Worm (Caenorhabditis elegans): ENCODE measurements around the gene T14G8.6.

Gene T14G8.6

ce11 chrX:12899140-12899888, 36.7 kb upstream of the T14G8.6 start:
- no peak for TF ChIP-seq madf-5 (GFP tag; IDR thresholded peaks at IDR 0.05)
- no peak for TF ChIP-seq vab-7 (GFP tag; IDR thresholded peaks at IDR 0.05)
- no peak for TF ChIP-seq madf-9 (GFP tag; conservative IDR thresholded peaks at IDR 0.05)
- no peak for TF ChIP-seq dpl-1 (GFP tag; optimal IDR thresholded peaks at IDR 0.05)
- TF ChIP-seq D1046.2 (GFP tag; IDR thresholded peaks at IDR 0.05), result no peak
- peak; percentile 16 for TF ChIP-seq mep-1 (tag; optimal IDR thresholded peaks at IDR 0.05)
- no peak for TF ChIP-seq daf-8 (GFP tag; IDR thresholded peaks at IDR 0.05)
- TF ChIP-seq snpc-1.2 (GFP tag; IDR thresholded peaks at IDR 0.05), result no peak
- TF ChIP-seq F44E2.7 (GFP tag; IDR thresholded peaks at IDR 0.05), result no peak
- no peak for TF ChIP-seq php-3 (GFP tag; IDR thresholded peaks at IDR 0.05)
- no peak for TF ChIP-seq dmd-6 (GFP tag; IDR thresholded peaks at IDR 0.05)
- TF ChIP-seq daf-19 (GFP tag; conservative IDR thresholded peaks at IDR 0.05), result no peak
- TF ChIP-seq T20F7.1 (GFP tag; optimal IDR thresholded peaks at IDR 0.05), result no peak
- no peak for TF ChIP-seq tag-97 (GFP tag; IDR thresholded peaks at IDR 0.05)
- no peak for TF ChIP-seq mes-2 (tag; optimal IDR thresholded peaks at IDR 0.05; ENCODE audit: poor library complexity, severe bottlenecking)
- TF ChIP-seq ama-1 (optimal IDR thresholded peaks at IDR 0.05), result no peak
- no peak for TF ChIP-seq lin-39 (tag; optimal IDR thresholded peaks at IDR 0.05)
- no peak for TF ChIP-seq nhr-77 (tag; optimal IDR thresholded peaks at IDR 0.05)
- TF ChIP-seq nhr-28 (tag; optimal IDR thresholded peaks at IDR 0.05), result peak; percentile 93
- no peak for TF ChIP-seq hlh-11 (tag; optimal IDR thresholded peaks at IDR 0.05)
- TF ChIP-seq aha-1 (tag), result peak; percentile 52
- TF ChIP-seq lsy-2 (tag; optimal IDR thresholded peaks at IDR 0.05), result peak in 1 of 2 experiments; percentile 8
- TF ChIP-seq nhr-25 (tag; optimal IDR thresholded peaks at IDR 0.05; ENCODE audit: borderline replicate concordance, insufficient read depth), result no peak
- no peak for TF ChIP-seq lim-7 (GFP tag; IDR thresholded peaks at IDR 0.05)
- no peak for TF ChIP-seq unc-130 (GFP tag; optimal IDR thresholded peaks at IDR 0.05)
- no peak for TF ChIP-seq egl-27 (tag; optimal IDR thresholded peaks at IDR 0.05)
- no peak for TF ChIP-seq fkh-10 (GFP tag; optimal IDR thresholded peaks at IDR 0.05)

ce11 chrX:12889837-12890449, 27.3 kb upstream of the T14G8.6 start:
- TF ChIP-seq mep-1 (tag; optimal IDR thresholded peaks at IDR 0.05) (peak; percentile 67), F44E2.7 (GFP tag; IDR thresholded peaks at IDR 0.05) (peak; percentile 74; the same call in 1 of the 2 replicates), nhr-102 (tag; optimal IDR thresholded peaks at IDR 0.05) (peak; percentile 80), mes-2 (tag; optimal IDR thresholded peaks at IDR 0.05; ENCODE audit: poor library complexity, severe bottlenecking) (peak; percentile 88), daf-8 (GFP tag; IDR thresholded peaks at IDR 0.05) (no peak), madf-5 (GFP tag; IDR thresholded peaks at IDR 0.05) (peak; percentile 46 to 79; a peak in 3 of 4 replicates), unc-39 (tag; optimal IDR thresholded peaks at IDR 0.05) (no peak), ztf-7 (tag; optimal IDR thresholded peaks at IDR 0.05) (peak; percentile 76), lin-1 (GFP tag; IDR thresholded peaks at IDR 0.05) (peak; percentile 63), dve-1 (tag; optimal IDR thresholded peaks at IDR 0.05; ENCODE audit: insufficient read depth) (peak; percentile 77), ama-1 (optimal IDR thresholded peaks at IDR 0.05) (no peak), attf-4 (tag; optimal IDR thresholded peaks at IDR 0.05) (peak; percentile 32), ceh-32 (tag; optimal IDR thresholded peaks at IDR 0.05; ENCODE audit: poor library complexity) (peak; percentile 10), unc-62 (GFP tag; optimal IDR thresholded peaks at IDR 0.05 in 1 of 2) (peak in 1 of 2 experiments; percentile 83), unc-62 (tag; optimal IDR thresholded peaks at IDR 0.05) (no peak), ZK337.2 (GFP tag; IDR thresholded peaks at IDR 0.05) (peak; percentile 57; the same call in 1 of the 2 replicates), lin-38 (GFP tag; IDR thresholded peaks at IDR 0.05) (peak; percentile 63), daf-16 (GFP tag; optimal IDR thresholded peaks at IDR 0.05) (peak; percentile 58 to 65), daf-16 (tag; optimal IDR thresholded peaks at IDR 0.05) (peak; percentile 45), vab-7 (GFP tag; IDR thresholded peaks at IDR 0.05) (peak; percentile 76), set-16 (GFP tag; IDR thresholded peaks at IDR 0.05) (0 out of 2 replicates have a peak, but pooled peaks have one; percentile 20), fkh-10 (GFP tag; optimal IDR thresholded peaks at IDR 0.05) (no peak), dpl-1 (GFP tag; optimal IDR thresholded peaks at IDR 0.05) (peak; percentile 22), snpc-4 (tag; optimal IDR thresholded peaks at IDR 0.05) (no peak), mxl-2 (GFP tag; conservative IDR thresholded peaks at IDR 0.05) (peak; percentile 37; the same call in 1 of the 2 replicates), ces-1 (GFP tag; optimal IDR thresholded peaks at IDR 0.05) (peak; percentile 26), hmg-1.1 (GFP tag; IDR thresholded peaks at IDR 0.05) (peak; percentile 77), F10B5.3 (tag; optimal IDR thresholded peaks at IDR 0.05) (peak; percentile 57), lir-3 (tag; optimal IDR thresholded peaks at IDR 0.05) (peak; percentile 47), mdl-1 (tag; optimal IDR thresholded peaks at IDR 0.05) (no peak)
